Worm (Caenorhabditis elegans) whole organism, mixed stage, embryonic: ENCODE data around the gene luc-7L.
A peak's percentile ranks its signal among the peaks of the same experiment; 100 is the strongest.

Experiments used
- M03D4.4 ChIP-seq: sonication (generic microtip); optimal IDR thresholded peaks from 2 replicates; lab custom pipeline; 2017; ENCODE audit warnings: mild to moderate bottlenecking, missing genetic modification characterization, missing compliant biosample characterization
- bed-3 ChIP-seq: fragments of 200-800 bp; sonication (Bioruptor generic); optimal IDR thresholded peaks from 3 replicates; lab custom pipeline; 2018; ENCODE audit warnings: mild to moderate bottlenecking, missing genetic modification characterization, moderate library complexity, missing compliant biosample characterization
- blmp-1 ChIP-seq: fragments of 150-350 bp; optimal IDR thresholded peaks from 2 replicates; lab custom pipeline; 2014; ENCODE audit warnings: missing biosample characterization, missing genetic modification characterization
- ceh-39 ChIP-seq: fragments of 150-350 bp; optimal IDR thresholded peaks from 2 replicates; lab custom pipeline; 2014; ENCODE audit warnings: missing biosample characterization, missing genetic modification characterization
- ceh-43 ChIP-seq: fragments of 200-800 bp; sonication (Bioruptor generic); optimal IDR thresholded peaks from 2 replicates; lab custom pipeline; 2018; ENCODE audit warnings: mild to moderate bottlenecking, missing genetic modification characterization, moderate library complexity, missing compliant biosample characterization
- ceh-83 ChIP-seq: fragments of 200-800 bp; sonication (Bioruptor generic); optimal IDR thresholded peaks from 2 replicates; lab custom pipeline; 2018; ENCODE audit warnings: mild to moderate bottlenecking, missing genetic modification characterization, missing compliant biosample characterization
- ces-1 ChIP-seq: fragments of 150-350 bp; optimal IDR thresholded peaks from 2 replicates; lab custom pipeline; 2014; ENCODE audit warnings: missing biosample characterization, missing genetic modification reagents, missing genetic modification characterization
- cnd-1 ChIP-seq: fragments of 200-800 bp; sonication (Bioruptor generic); optimal IDR thresholded peaks from 2 replicates; lab custom pipeline; 2018; ENCODE audit warnings: mild to moderate bottlenecking, missing genetic modification characterization, missing compliant biosample characterization
- drap-1 ChIP-seq: fragments of 200-800 bp; sonication (Bioruptor generic); optimal IDR thresholded peaks from 3 replicates; lab custom pipeline; 2018; ENCODE audit warnings: mild to moderate bottlenecking, missing genetic modification characterization, missing compliant biosample characterization
- elt-1 ChIP-seq: sonication (generic microtip); optimal IDR thresholded peaks from 2 replicates; lab custom pipeline; 2017; ENCODE audit warnings: missing genetic modification characterization, mild to moderate bottlenecking, missing compliant biosample characterization, antibody characterized with exemption, moderate library complexity, borderline replicate concordance; ENCODE audit not compliant: insufficient read depth
- elt-3 ChIP-seq: fragments of 150-350 bp; optimal IDR thresholded peaks from 2 replicates; lab custom pipeline; 2014; ENCODE audit warnings: missing biosample characterization, missing genetic modification characterization
- flh-1 ChIP-seq: fragments of 200-800 bp; sonication (Bioruptor generic); optimal IDR thresholded peaks from 2 replicates; lab custom pipeline; 2018; ENCODE audit warnings: mild to moderate bottlenecking, missing genetic modification characterization, moderate library complexity, missing compliant biosample characterization
- ham-2 ChIP-seq: fragments of 200-800 bp; sonication (Bioruptor generic); optimal IDR thresholded peaks from 2 replicates; lab custom pipeline; 2018; ENCODE audit warnings: mild to moderate bottlenecking, missing genetic modification characterization, missing compliant biosample characterization
- lin-13 ChIP-seq: fragments of 150-350 bp; optimal IDR thresholded peaks from 2 replicates; lab custom pipeline; 2014; ENCODE audit warnings: missing biosample characterization, missing genetic modification characterization
- lin-32 ChIP-seq: fragments of 200-800 bp; sonication (Bioruptor generic); optimal IDR thresholded peaks from 2 replicates; lab custom pipeline; 2018; ENCODE audit warnings: mild to moderate bottlenecking, missing genetic modification characterization, missing compliant biosample characterization
- lsy-2 ChIP-seq: fragments of 150-350 bp; optimal IDR thresholded peaks from 2 replicates; lab custom pipeline; 2014; ENCODE audit warnings: missing biosample characterization, missing genetic modification characterization
- mab-5 ChIP-seq: fragments of 150-350 bp; optimal IDR thresholded peaks from 2 replicates; lab custom pipeline; 2014; ENCODE audit warnings: missing biosample characterization, missing genetic modification characterization
- mep-1 ChIP-seq: fragments of 150-350 bp; optimal IDR thresholded peaks from 2 replicates; lab custom pipeline; 2017; ENCODE audit warnings: missing biosample characterization, missing genetic modification reagents, missing genetic modification characterization, inconsistent platforms
- mls-2 ChIP-seq: sonication (generic microtip); optimal IDR thresholded peaks from 2 replicates; lab custom pipeline; 2016; ENCODE audit warnings: mild to moderate bottlenecking, missing genetic modification characterization, moderate library complexity, missing compliant biosample characterization
- nhr-12 ChIP-seq: fragments of 150-350 bp; optimal IDR thresholded peaks from 2 replicates; lab custom pipeline; 2014; ENCODE audit warnings: missing biosample characterization, missing genetic modification characterization
- nhr-2 ChIP-seq: fragments of 150-350 bp; optimal IDR thresholded peaks from 2 replicates; lab custom pipeline; 2014; ENCODE audit warnings: missing biosample characterization, missing genetic modification characterization
- nhr-237 ChIP-seq: fragments of 150-350 bp; optimal IDR thresholded peaks from 2 replicates; lab custom pipeline; 2014; ENCODE audit warnings: missing biosample characterization, missing genetic modification characterization
- nhr-28 ChIP-seq: fragments of 150-350 bp; optimal IDR thresholded peaks from 2 replicates; lab custom pipeline; 2014; ENCODE audit warnings: missing biosample characterization, missing genetic modification characterization
- pha-4 ChIP-seq: fragments of 150-350 bp; optimal IDR thresholded peaks from 2 replicates; lab custom pipeline; 2018; ENCODE audit warnings: missing biosample characterization, missing genetic modification reagents, missing genetic modification characterization
- snpc-4 ChIP-seq: fragments of 150-350 bp; optimal IDR thresholded peaks from 2 replicates; lab custom pipeline; 2014; ENCODE audit warnings: missing biosample characterization, missing genetic modification characterization
- sptf-1 ChIP-seq: sonication (generic microtip); optimal IDR thresholded peaks from 2 replicates; lab custom pipeline; 2017; ENCODE audit warnings: mild to moderate bottlenecking, missing genetic modification characterization, moderate library complexity, missing compliant biosample characterization
- tbx-8 ChIP-seq: fragments of 200-800 bp; sonication (Bioruptor generic); optimal IDR thresholded peaks from 2 replicates; lab custom pipeline; 2018; ENCODE audit warnings: mild to moderate bottlenecking, missing genetic modification characterization, moderate library complexity, missing compliant biosample characterization
- unc-120 ChIP-seq: sonication (generic microtip); optimal IDR thresholded peaks from 2 replicates; lab custom pipeline; 2017; ENCODE audit warnings: missing genetic modification characterization, missing compliant biosample characterization; ENCODE audit not compliant: poor library complexity, severe bottlenecking
- unc-39 ChIP-seq: fragments of 150-350 bp; optimal IDR thresholded peaks from 2 replicates; lab custom pipeline; 2014; ENCODE audit warnings: missing biosample characterization, missing genetic modification characterization
- unc-62 ChIP-seq: fragments of 150-350 bp; optimal IDR thresholded peaks from 2 replicates; lab custom pipeline; 2014; ENCODE audit warnings: missing biosample characterization, missing genetic modification reagents, missing genetic modification characterization
- zip-8 ChIP-seq: fragments of 150-350 bp; optimal IDR thresholded peaks from 2 replicates; lab custom pipeline; 2014; ENCODE audit warnings: missing biosample characterization, missing genetic modification characterization
- ztf-11 ChIP-seq: fragments of 150-350 bp; optimal IDR thresholded peaks from 2 replicates; lab custom pipeline; 2014; ENCODE audit warnings: missing biosample characterization, missing genetic modification characterization

Gene luc-7L

ce11 chrII:7670039-7670438 is 37.2 kb downstream of the luc-7L start:
- no peak for TF ChIP-seq tbx-8
- no peak for TF ChIP-seq ceh-39 (tag; lab: Kevin White, UChicago)
- no peak for TF ChIP-seq blmp-1 (tag; lab: Kevin White, UChicago)
- no peak for TF ChIP-seq sptf-1 (tag; lab: Kevin White, UChicago)
- no peak for TF ChIP-seq mab-5 (tag; lab: Kevin White, UChicago)
- no peak for TF ChIP-seq mls-2 (tag; lab: Kevin White, UChicago)
- no peak for TF ChIP-seq ham-2
- no peak for TF ChIP-seq mep-1 (tag; lab: Kevin White, UChicago)
- no peak for TF ChIP-seq bed-3
- no peak for TF ChIP-seq unc-62 (GFP tag; lab: Kevin White, UChicago)
- no peak for TF ChIP-seq zip-8
- no peak for TF ChIP-seq snpc-4 (tag; lab: Kevin White, UChicago)
- no peak for TF ChIP-seq lsy-2
- TF ChIP-seq cnd-1 (tag; lab: Kevin White, UChicago) = no peak

- TF ChIP-seq ham-2 (peak; percentile 62), lin-13 (tag; lab: Kevin White, UChicago) (peak; percentile 26), pha-4 (tag; lab: Kevin White, UChicago) (no peak), ces-1 (GFP tag; lab: Kevin White, UChicago) (peak; percentile 63), mep-1 (tag; lab: Kevin White, UChicago) (peak; percentile 41), mls-2 (tag; lab: Kevin White, UChicago) (peak; percentile 10)
Observed at ce11 chrII:7669409-7669808, 37.9 kb downstream of the luc-7L start.

ce11 chrII:7666967-7667366 is 40.3 kb downstream of the luc-7L start, which contains the start of gene lir-2:
Gene lir-2, plus strand, starts transcription at chrII:7667267.
- TF ChIP-seq nhr-12 (no peak), unc-39 (tag; lab: Kevin White, UChicago) (no peak), zip-8 (no peak), lin-32 (GFP tag; lab: Kevin White, UChicago) (no peak), drap-1 (GFP tag; lab: Kevin White, UChicago) (no peak), mls-2 (tag; lab: Kevin White, UChicago) (no peak), ham-2 (no peak), ceh-43 (GFP tag; lab: Kevin White, UChicago) (no peak), bed-3 (no peak), nhr-237 (tag; lab: Kevin White, UChicago) (no peak), elt-3 (tag; lab: Kevin White, UChicago) (no peak)

ce11 chrII:7666338-7666737 is 40.9 kb downstream of the luc-7L start:
- TF ChIP-seq nhr-28 (tag; lab: Kevin White, UChicago) = no peak
- TF ChIP-seq elt-1 (tag; lab: Kevin White, UChicago) = no peak
- no peak for TF ChIP-seq ztf-11 (tag; lab: Kevin White, UChicago)
- TF ChIP-seq lin-32 (GFP tag; lab: Kevin White, UChicago) = no peak
- no peak for TF ChIP-seq ceh-43 (GFP tag; lab: Kevin White, UChicago)
- no peak for TF ChIP-seq unc-120 (tag; lab: Kevin White, UChicago)

ce11 chrII:7663704-7664660 is 43.3 kb downstream of the luc-7L start, which contains the start of the genes F18A1.7 and rpa-1:
Gene F18A1.7, minus strand, starts transcription at chrII:7663754.
Gene rpa-1, plus strand, starts transcription at chrII:7664582.
- TF ChIP-seq lsy-2 (no peak), elt-1 (tag; lab: Kevin White, UChicago) (no peak), bed-3 (no peak), nhr-237 (tag; lab: Kevin White, UChicago) (peak; percentile 6), mep-1 (tag; lab: Kevin White, UChicago) (peak; percentile 43)

ce11 chrII:7663028-7663427 is 44.3 kb downstream of the luc-7L start:
- TF ChIP-seq flh-1 (GFP tag; lab: Kevin White, UChicago) (no peak), elt-1 (tag; lab: Kevin White, UChicago) (no peak), unc-120 (tag; lab: Kevin White, UChicago) (no peak), ceh-43 (GFP tag; lab: Kevin White, UChicago) (no peak), mep-1 (tag; lab: Kevin White, UChicago) (no peak), nhr-2 (tag; lab: Kevin White, UChicago) (no peak), blmp-1 (tag; lab: Kevin White, UChicago) (no peak), M03D4.4 (tag; lab: Kevin White, UChicago) (no peak), elt-3 (tag; lab: Kevin White, UChicago) (no peak), unc-62 (GFP tag; lab: Kevin White, UChicago) (no peak), pha-4 (tag; lab: Kevin White, UChicago) (no peak), ces-1 (GFP tag; lab: Kevin White, UChicago) (no peak), nhr-28 (tag; lab: Kevin White, UChicago) (no peak), ceh-83 (GFP tag; lab: Kevin White, UChicago) (no peak), bed-3 (no peak)
